Worm (Caenorhabditis elegans) whole organism, L4 larva: Measurements from ENCODE around the gene nhr-227.
A peak's percentile ranks its signal among the peaks of the same experiment; 100 is the strongest.

Experiments
- fkh-10 ChIP-seq: fragments of 150-350 bp; optimal IDR thresholded peaks from 2 replicates; lab custom pipeline; 2014; ENCODE audit warnings: missing biosample characterization, missing genetic modification reagents, missing genetic modification characterization
- lsy-2 ChIP-seq, 2 experiments: fragments of 150-350 bp in 1 of 2; sonication (generic microtip) in 1 of 2; optimal IDR thresholded peaks; 2 replicates each; lab custom pipeline; 2014 to 2017; ENCODE audit warnings: missing biosample characterization in 2 of 2, missing genetic modification characterization in 2 of 2
- php-3 ChIP-seq: fragments of 200-800 bp; sonication (Bioruptor generic); IDR thresholded peaks from 2 replicates; pipeline ENCODE4 v1.3.6; 2022; ENCODE audit warnings: missing genetic modification reagents, missing genetic modification characterization, missing compliant biosample characterization
- unc-130 ChIP-seq: sonication (generic microtip); optimal IDR thresholded peaks from 2 replicates; lab custom pipeline; 2016; ENCODE audit warnings: missing genetic modification reagents, missing genetic modification characterization, missing compliant biosample characterization

ce11 chrV:2324260-2324659, 39.0 kb downstream of the nhr-227 start:
- no peak for TF ChIP-seq fkh-10 (GFP tag; lab: Kevin White, UChicago)
- no peak for TF ChIP-seq unc-130
- no peak for TF ChIP-seq lsy-2 (tag; optimal IDR thresholded peaks at IDR 0.05; lab: Kevin White, UChicago)
- peak; percentile 87 for TF ChIP-seq php-3 (GFP tag; lab: Robert Waterston, UW)
